Worm (Caenorhabditis elegans) whole organism, L4 larva: Measurements from ENCODE around the gene rbx-1.

Source experiments
- F10B5.3 ChIP-seq: sonication (generic microtip); optimal IDR thresholded peaks from 2 replicates; lab custom pipeline; 2016; ENCODE audit warnings: mild to moderate bottlenecking, missing genetic modification characterization, missing compliant biosample characterization
- F26F4.8 ChIP-seq: fragments of 200-800 bp; sonication (Bioruptor generic); conservative IDR thresholded peaks from 2 replicates; pipeline ENCODE4 v1.3.6; 2022; ENCODE audit warnings: missing genetic modification characterization, missing compliant biosample characterization
- F37D6.2 ChIP-seq: sonication (generic microtip); optimal IDR thresholded peaks from 2 replicates; lab custom pipeline; 2016; ENCODE audit warnings: mild to moderate bottlenecking, missing genetic modification characterization, missing compliant biosample characterization
- F44E2.7 ChIP-seq: fragments of 200-800 bp; sonication (Bioruptor generic); IDR thresholded peaks from 2 replicates; pipeline ENCODE4 v2.1.2; 2022; ENCODE audit warnings: missing genetic modification characterization, missing compliant biosample characterization
- T20F7.1 ChIP-seq: fragments of 200-800 bp; sonication (Bioruptor generic); optimal IDR thresholded peaks from 2 replicates; lab custom pipeline; 2018; ENCODE audit warnings: mild to moderate bottlenecking, missing genetic modification characterization, missing compliant biosample characterization
- Y105C5A.15 ChIP-seq: fragments of 200-800 bp; sonication (Bioruptor generic); IDR thresholded peaks from 2 replicates; pipeline ENCODE4 v1.3.6; 2022; ENCODE audit warnings: missing genetic modification characterization, missing compliant biosample characterization
- Y5F2A.4 ChIP-seq: fragments of 200-800 bp; sonication (Bioruptor generic); optimal IDR thresholded peaks from 2 replicates; lab custom pipeline; 2018; ENCODE audit warnings: mild to moderate bottlenecking, missing genetic modification characterization, missing compliant biosample characterization
- Y75B8A.6 ChIP-seq: fragments of 200-800 bp; sonication (Bioruptor generic); IDR thresholded peaks from 2 replicates; pipeline ENCODE4 v1.3.6; 2022; ENCODE audit warnings: missing genetic modification reagents, missing genetic modification characterization, missing compliant biosample characterization
- ama-1 ChIP-seq: fragments of 150-350 bp; optimal IDR thresholded peaks from 2 replicates; lab custom pipeline; 2014; ENCODE audit warnings: inconsistent platforms, mixed read lengths
- arid-1 ChIP-seq: fragments of 200-800 bp; sonication (Bioruptor generic); conservative IDR thresholded peaks from 2 replicates; pipeline ENCODE4 v1.3.6; 2022; ENCODE audit warnings: missing genetic modification reagents, missing genetic modification characterization, missing compliant biosample characterization
- ceh-62 ChIP-seq: sonication (generic microtip); optimal IDR thresholded peaks from 2 replicates; lab custom pipeline; 2017; ENCODE audit warnings: missing biosample characterization, missing genetic modification characterization
- ceh-82 ChIP-seq: sonication (generic microtip); optimal IDR thresholded peaks from 2 replicates; lab custom pipeline; 2017; ENCODE audit warnings: missing biosample characterization, missing genetic modification characterization
- ces-1 ChIP-seq: fragments of 150-350 bp; sonication (generic microtip); optimal IDR thresholded peaks from 4 replicates; lab custom pipeline; 2014; ENCODE audit warnings: missing biosample characterization, missing genetic modification reagents, missing genetic modification characterization
- ctbp-1 ChIP-seq: fragments of 200-800 bp; sonication (Bioruptor generic); IDR thresholded peaks from 2 replicates; pipeline ENCODE4 v1.3.6; 2022; ENCODE audit warnings: missing genetic modification reagents, missing genetic modification characterization, missing compliant biosample characterization
- daf-12 ChIP-seq: fragments of 150-350 bp; optimal IDR thresholded peaks from 2 replicates; lab custom pipeline; 2014; ENCODE audit warnings: missing biosample characterization, missing genetic modification reagents, missing genetic modification characterization
- dpl-1 ChIP-seq: fragments of 150-350 bp; optimal IDR thresholded peaks from 2 replicates; lab custom pipeline; 2014; ENCODE audit warnings: missing biosample characterization, missing genetic modification reagents, missing genetic modification characterization
- dve-1 ChIP-seq: sonication (generic microtip); optimal IDR thresholded peaks from 2 replicates; lab custom pipeline; 2017; ENCODE audit warnings: antibody characterized with exemption, mild to moderate bottlenecking, missing genetic modification characterization, missing compliant biosample characterization; ENCODE audit not compliant: insufficient read depth
- egl-27 ChIP-seq: sonication (generic microtip); optimal IDR thresholded peaks from 3 replicates; lab custom pipeline; 2017; ENCODE audit warnings: missing biosample characterization, missing genetic modification reagents, missing genetic modification characterization
- fos-1 ChIP-seq: fragments of 150-350 bp; optimal IDR thresholded peaks from 2 replicates; lab custom pipeline; 2014; ENCODE audit warnings: missing biosample characterization, missing genetic modification characterization
- gei-8 ChIP-seq: fragments of 200-800 bp; sonication (Bioruptor generic); optimal IDR thresholded peaks from 2 replicates; lab custom pipeline; 2018; ENCODE audit warnings: mild to moderate bottlenecking, missing genetic modification characterization, missing compliant biosample characterization
- hif-1 ChIP-seq, 2 experiments: sonication (generic microtip); optimal IDR thresholded peaks; 2 replicates each; lab custom pipeline; 2016 to 2017; ENCODE audit warnings: missing compliant biosample characterization in 2 of 2, missing genetic modification characterization in 2 of 2, missing genetic modification reagents in 2 of 2, missing genotype in 2 of 2, mild to moderate bottlenecking in 1 of 2
- hlh-11 ChIP-seq: fragments of 200-800 bp; sonication (Bioruptor generic); optimal IDR thresholded peaks from 2 replicates; lab custom pipeline; 2018; ENCODE audit warnings: mild to moderate bottlenecking, missing genetic modification characterization, missing compliant biosample characterization
- hmg-1.1 ChIP-seq: fragments of 200-800 bp; sonication (Bioruptor generic); IDR thresholded peaks from 2 replicates; pipeline ENCODE4 v1.3.6; 2022; ENCODE audit warnings: missing genetic modification reagents, missing genetic modification characterization, missing compliant biosample characterization
- jun-1 ChIP-seq: fragments of 150-350 bp; optimal IDR thresholded peaks from 2 replicates; lab custom pipeline; 2014; ENCODE audit warnings: missing biosample characterization, missing genetic modification reagents, missing genetic modification characterization
- lim-7 ChIP-seq: fragments of 200-800 bp; sonication (Bioruptor generic); IDR thresholded peaks from 2 replicates; pipeline ENCODE4 v1.3.6; 2022; ENCODE audit warnings: missing genetic modification characterization, missing compliant biosample characterization
- lin-13 ChIP-seq: fragments of 150-350 bp; optimal IDR thresholded peaks from 2 replicates; lab custom pipeline; 2014; ENCODE audit warnings: missing biosample characterization, missing genetic modification reagents, missing genetic modification characterization
- lin-29 ChIP-seq: fragments of 200-800 bp; sonication (Bioruptor generic); IDR thresholded peaks from 2 replicates; pipeline ENCODE4 v1.3.6; 2022; ENCODE audit warnings: missing genetic modification reagents, missing genetic modification characterization, missing compliant biosample characterization
- madf-5 ChIP-seq, 2 experiments: fragments of 200-800 bp; sonication (Bioruptor generic); IDR thresholded peaks; 2 replicates each; pipeline ENCODE4 v1.3.6; 2022; ENCODE audit warnings: missing compliant biosample characterization in 2 of 2, missing genetic modification characterization in 2 of 2
- mes-2 ChIP-seq: sonication (generic microtip); optimal IDR thresholded peaks from 2 replicates; lab custom pipeline; 2016; ENCODE audit warnings: missing genotype, mild to moderate bottlenecking, missing genetic modification characterization, missing compliant biosample characterization; ENCODE audit not compliant: poor library complexity, severe bottlenecking
- mxl-2 ChIP-seq: fragments of 200-800 bp; sonication (Bioruptor generic); conservative IDR thresholded peaks from 2 replicates; pipeline ENCODE4 v1.3.6; 2022; ENCODE audit warnings: missing genetic modification reagents, missing genetic modification characterization, missing compliant biosample characterization
- mxl-3 ChIP-seq: fragments of 200-800 bp; sonication (Bioruptor generic); optimal IDR thresholded peaks from 2 replicates; lab custom pipeline; 2018; ENCODE audit warnings: mild to moderate bottlenecking, missing genetic modification characterization, missing compliant biosample characterization
- nhr-10 ChIP-seq: fragments of 150-350 bp; optimal IDR thresholded peaks from 2 replicates; lab custom pipeline; 2014; ENCODE audit warnings: missing biosample characterization, missing genetic modification characterization
- nhr-11 ChIP-seq: fragments of 150-350 bp; optimal IDR thresholded peaks from 2 replicates; lab custom pipeline; 2014; ENCODE audit warnings: missing biosample characterization, missing genetic modification characterization
- nhr-28 ChIP-seq: fragments of 150-350 bp; optimal IDR thresholded peaks from 2 replicates; lab custom pipeline; 2014; ENCODE audit warnings: missing biosample characterization, missing genetic modification characterization
- nhr-41 ChIP-seq: fragments of 200-800 bp; sonication (Bioruptor generic); IDR thresholded peaks from 2 replicates; pipeline ENCODE4 v1.3.6; 2022; ENCODE audit warnings: missing genetic modification reagents, missing genetic modification characterization, missing compliant biosample characterization
- nhr-48 ChIP-seq: sonication (generic microtip); optimal IDR thresholded peaks from 2 replicates; lab custom pipeline; 2016; ENCODE audit warnings: mild to moderate bottlenecking, missing genetic modification characterization, missing compliant biosample characterization
- nhr-76 ChIP-seq: fragments of 150-350 bp; optimal IDR thresholded peaks from 2 replicates; lab custom pipeline; 2014; ENCODE audit warnings: missing biosample characterization, missing genetic modification characterization
- nhr-77 ChIP-seq: fragments of 150-350 bp; optimal IDR thresholded peaks from 2 replicates; lab custom pipeline; 2014; ENCODE audit warnings: missing biosample characterization, missing genetic modification characterization
- rbr-2 ChIP-seq: sonication (generic microtip); optimal IDR thresholded peaks from 2 replicates; lab custom pipeline; 2016; ENCODE audit warnings: missing genotype, missing genetic modification characterization, missing compliant biosample characterization
- snpc-1.2 ChIP-seq: fragments of 200-800 bp; sonication (Bioruptor generic); IDR thresholded peaks from 2 replicates; pipeline ENCODE4 v1.3.6; 2022; ENCODE audit warnings: missing genetic modification reagents, missing genetic modification characterization, missing compliant biosample characterization
- snpc-4 ChIP-seq: fragments of 150-350 bp; optimal IDR thresholded peaks from 2 replicates; lab custom pipeline; 2014; ENCODE audit warnings: missing biosample characterization, missing genetic modification characterization
- spr-1 ChIP-seq: sonication (generic microtip); optimal IDR thresholded peaks from 2 replicates; lab custom pipeline; 2016; ENCODE audit warnings: mild to moderate bottlenecking, missing genetic modification characterization, missing compliant biosample characterization
- tra-1 ChIP-seq: fragments of 200-800 bp; sonication (Bioruptor generic); IDR thresholded peaks from 2 replicates; pipeline ENCODE4 v1.3.6; 2022; ENCODE audit warnings: missing genetic modification reagents, missing genetic modification characterization, missing compliant biosample characterization
- unc-39 ChIP-seq: sonication (generic microtip); optimal IDR thresholded peaks from 2 replicates; lab custom pipeline; 2017; ENCODE audit warnings: missing biosample characterization, missing genetic modification characterization
- vab-7 ChIP-seq: fragments of 200-800 bp; sonication (Bioruptor generic); IDR thresholded peaks from 2 replicates; pipeline ENCODE4 v1.3.6; 2022; ENCODE audit warnings: missing genetic modification reagents, missing genetic modification characterization, missing compliant biosample characterization
- zag-1 ChIP-seq: fragments of 150-350 bp; optimal IDR thresholded peaks from 2 replicates; lab custom pipeline; 2014; ENCODE audit warnings: missing biosample characterization, missing genetic modification characterization
- zfp-3 ChIP-seq: fragments of 200-800 bp; sonication (Bioruptor generic); conservative IDR thresholded peaks from 2 replicates; pipeline ENCODE4 v1.3.6; 2022; ENCODE audit warnings: missing genetic modification reagents, missing genetic modification characterization, missing compliant biosample characterization
- zip-11 ChIP-seq: fragments of 200-800 bp; sonication (Bioruptor generic); IDR thresholded peaks from 2 replicates; pipeline ENCODE4 v1.3.6; 2022; ENCODE audit warnings: missing genetic modification characterization, missing compliant biosample characterization
- zip-2 ChIP-seq: fragments of 150-350 bp; optimal IDR thresholded peaks from 2 replicates; lab custom pipeline; 2014; ENCODE audit warnings: missing biosample characterization, missing genetic modification characterization

Gene rbx-1

ce11 chrV:9730743-9731706 is 40.7 kb upstream of the rbx-1 start (continued):
- TF ChIP-seq lin-13 (peak; percentile 83), tra-1 (GFP tag; lab: Robert Waterston, UW) (peak; percentile 83), ceh-82 (tag; lab: Kevin White, UChicago) (no peak), snpc-4 (tag; lab: Kevin White, UChicago) (no peak), dve-1 (tag; lab: Kevin White, UChicago) (peak; percentile 96), jun-1 (peak; percentile 78), zip-11 (GFP tag; lab: Robert Waterston, UW) (no peak), vab-7 (GFP tag; lab: Robert Waterston, UW) (no peak; the same call in 1 of the 2 replicates), lim-7 (GFP tag; lab: Robert Waterston, UW) (peak; percentile 40; the same call in 1 of the 2 replicates), dpl-1 (GFP tag; lab: Kevin White, UChicago) (peak; percentile 64), spr-1 (peak; percentile 89), ceh-62 (tag; lab: Kevin White, UChicago) (no peak), snpc-1.2 (no peak), zfp-3 (GFP tag; lab: Robert Waterston, UW) (peak; percentile 73; the same call in 1 of the 2 replicates), Y105C5A.15 (GFP tag; lab: Robert Waterston, UW) (no peak), F44E2.7 (GFP tag; lab: Robert Waterston, UW) (no peak), nhr-76 (tag; lab: Kevin White, UChicago) (peak; percentile 48), egl-27 (tag; lab: Kevin White, UChicago) (no peak), lin-29 (GFP tag; lab: Robert Waterston, UW) (no peak; the same call in 1 of the 2 replicates), nhr-10 (tag; lab: Kevin White, UChicago) (peak; percentile 95), nhr-41 (GFP tag; lab: Robert Waterston, UW) (no peak), hmg-1.1 (GFP tag; lab: Robert Waterston, UW) (peak; percentile 93), mxl-3 (GFP tag; lab: Kevin White, UChicago) (peak; percentile 99), nhr-28 (tag; lab: Kevin White, UChicago) (peak; percentile 95), hif-1 (tag; optimal IDR thresholded peaks at IDR 0.05; lab: Kevin White, UChicago) (peak; percentile 61 to 93), arid-1 (no peak), F26F4.8 (no peak), ama-1 (peak; percentile 100), F37D6.2 (peak; percentile 90), zip-2 (no peak), daf-12 (tag; lab: Kevin White, UChicago) (no peak), hlh-11 (tag; lab: Kevin White, UChicago) (peak; percentile 100), F10B5.3 (peak; percentile 65), gei-8 (GFP tag; lab: Kevin White, UChicago) (peak; percentile 82), Y75B8A.6 (GFP tag; lab: Robert Waterston, UW) (no peak; the same call in 1 of the 2 replicates), rbr-2 (tag; lab: Kevin White, UChicago) (peak; percentile 97), madf-5 (GFP tag; IDR thresholded peaks at IDR 0.05; lab: Robert Waterston, UW) (0 out of 4 replicates have a peak, but pooled peaks of 1 of the 2 experiments have one; percentile 1), T20F7.1 (peak; percentile 82), nhr-48 (tag; lab: Kevin White, UChicago) (peak; percentile 90), mxl-2 (0 out of 2 replicates have a peak, but pooled peaks have one; percentile 61), nhr-11 (tag; lab: Kevin White, UChicago) (peak; percentile 97), zag-1 (tag; lab: Kevin White, UChicago) (peak; percentile 35), mes-2 (tag; lab: Kevin White, UChicago) (peak; percentile 63), ces-1 (peak; percentile 41), unc-39 (no peak), Y5F2A.4 (GFP tag; lab: Kevin White, UChicago) (peak; percentile 4), ctbp-1 (GFP tag; lab: Robert Waterston, UW) (peak; percentile 94), fos-1 (tag; lab: Kevin White, UChicago) (peak; percentile 29), nhr-77 (tag; lab: Kevin White, UChicago) (peak; percentile 89)
